Worm (Caenorhabditis elegans) whole organism, late embryonic: Measurements from ENCODE around the gene C08B6.6.

Experiments
- Y22D7AL.16 ChIP-seq: sonication (generic microtip); optimal IDR thresholded peaks from 2 replicates; lab custom pipeline; 2016; ENCODE audit warnings: missing genetic modification characterization, missing compliant biosample characterization
- ets-4 ChIP-seq: sonication (generic microtip); optimal IDR thresholded peaks from 2 replicates; lab custom pipeline; 2016; ENCODE audit warnings: missing genetic modification characterization, missing compliant biosample characterization
- madf-2 ChIP-seq: sonication (generic microtip); optimal IDR thresholded peaks from 2 replicates; lab custom pipeline; 2017; ENCODE audit warnings: missing genetic modification characterization, missing compliant biosample characterization
- nhr-11 ChIP-seq: fragments of 150-350 bp; optimal IDR thresholded peaks from 2 replicates; lab custom pipeline; 2014; ENCODE audit warnings: missing biosample characterization, missing genetic modification characterization
- pha-2 ChIP-seq: sonication (generic microtip); optimal IDR thresholded peaks from 2 replicates; lab custom pipeline; 2017; ENCODE audit warnings: mild to moderate bottlenecking, missing genetic modification characterization, missing compliant biosample characterization

ce11 chrV:10122670-10123069 lies 754 bp upstream of the C08B6.6 start, which contains the start of gene srxa-19:
- no peak for TF ChIP-seq madf-2 (tag; lab: Kevin White, UChicago)
- no peak for TF ChIP-seq ets-4 (tag; lab: Kevin White, UChicago)
- no peak for TF ChIP-seq pha-2
- no peak for TF ChIP-seq nhr-11 (tag; lab: Kevin White, UChicago)
- TF ChIP-seq Y22D7AL.16: no peak
